Worm (Caenorhabditis elegans): Measurements from ENCODE around the gene cdc-25.2.

- no peak for TF ChIP-seq ZK337.2 (GFP tag; IDR thresholded peaks at IDR 0.05)
- no peak for TF ChIP-seq snpc-4 (tag; optimal IDR thresholded peaks at IDR 0.05)
- TF ChIP-seq zfp-3 (GFP tag; conservative IDR thresholded peaks at IDR 0.05): no peak
- TF ChIP-seq ztf-7 (tag; optimal IDR thresholded peaks at IDR 0.05): no peak
- no peak for TF ChIP-seq daf-19 (GFP tag; conservative IDR thresholded peaks at IDR 0.05)
- no peak for TF ChIP-seq aly-2 (tag; optimal IDR thresholded peaks at IDR 0.05)
- TF ChIP-seq lin-13 (GFP tag; optimal IDR thresholded peaks at IDR 0.05): no peak
- no peak for TF ChIP-seq tag-97 (GFP tag; IDR thresholded peaks at IDR 0.05)
- no peak for TF ChIP-seq ama-1 (optimal IDR thresholded peaks at IDR 0.05)
- TF ChIP-seq egl-27 (tag; optimal IDR thresholded peaks at IDR 0.05): no peak
These were observed 20.0 kb downstream of the cdc-25.2 start, which contains the start of gene F16B4.6 for ce11 chrV:1586906-1587305.
